Fruit fly (Drosophila melanogaster): ENCODE data around the gene CG32797.
A peak's percentile ranks its signal among the peaks of the same experiment; 100 is the strongest.

CG32797 gene

dm6 chrX:2443798-2444197 is 18.1 kb upstream of the CG32797 start, which contains the start of gene tko:
TSS of gene tko (minus strand) at chrX:2443976.
- TF ChIP-seq ovo (GFP tag; optimal IDR thresholded peaks at IDR 0.05) (peak; percentile 15), pad (GFP tag; optimal IDR thresholded peaks at IDR 0.05) (no peak), Mnt (GFP tag; optimal IDR thresholded peaks at IDR 0.05) (peak; percentile 7), CG1620 (GFP tag; optimal IDR thresholded peaks at IDR 0.05) (peak; percentile 36), bab1 (GFP tag; optimal IDR thresholded peaks at IDR 0.05) (peak; percentile 84)

dm6 chrX:2440219-2440618 is 14.6 kb upstream of the CG32797 start:
- TF ChIP-seq tj (GFP tag; optimal IDR thresholded peaks at IDR 0.05) (no peak), CG11617 (GFP tag; optimal IDR thresholded peaks at IDR 0.05) (no peak), CG33017 (tag; optimal IDR thresholded peaks at IDR 0.05) (no peak)

DNA sequence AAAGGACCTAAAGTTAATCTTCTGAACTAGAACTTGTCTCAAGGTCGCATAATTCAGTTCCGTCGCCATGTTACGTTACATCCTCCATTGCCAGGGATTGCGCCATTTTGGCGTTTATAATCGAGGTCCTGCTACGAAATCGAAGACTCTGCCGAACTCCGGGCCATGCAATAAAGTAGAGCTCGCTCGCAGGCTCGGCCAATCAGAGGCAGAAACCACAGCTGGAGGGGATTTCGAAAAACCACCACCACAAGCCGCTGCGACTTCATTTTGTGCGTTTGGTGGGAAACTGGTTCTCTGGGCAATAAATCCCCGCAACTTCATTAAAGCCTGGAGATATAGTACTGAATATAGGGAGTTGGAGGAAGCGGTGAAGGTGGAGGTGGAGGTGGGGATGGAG is 9.3 kb upstream of the CG32797 start:
- TF ChIP-seq toe (GFP tag; optimal IDR thresholded peaks at IDR 0.05) (no peak), CG14711 (tag; optimal IDR thresholded peaks at IDR 0.05) (no peak), kay (GFP tag; ENCODE audit: borderline replicate concordance) (no peak), CG11617 (GFP tag; optimal IDR thresholded peaks at IDR 0.05) (no peak), Crg-1 (GFP tag; optimal IDR thresholded peaks at IDR 0.05) (no peak), bab1 (GFP tag; optimal IDR thresholded peaks at IDR 0.05) (no peak), CG5204 (GFP tag; optimal IDR thresholded peaks at IDR 0.05) (no peak), CG7045 (GFP tag; optimal IDR thresholded peaks at IDR 0.05) (no peak), tj (GFP tag; optimal IDR thresholded peaks at IDR 0.05) (no peak), CG7101 (tag; optimal IDR thresholded peaks at IDR 0.05) (no peak), pad (GFP tag; optimal IDR thresholded peaks at IDR 0.05) (no peak), Hr96 (GFP tag; optimal IDR thresholded peaks at IDR 0.05) (no peak), CG12768 (GFP tag; optimal IDR thresholded peaks at IDR 0.05) (no peak), cnc (optimal IDR thresholded peaks at IDR 0.05) (no peak), CG1620 (GFP tag; optimal IDR thresholded peaks at IDR 0.05) (no peak)

DNA sequence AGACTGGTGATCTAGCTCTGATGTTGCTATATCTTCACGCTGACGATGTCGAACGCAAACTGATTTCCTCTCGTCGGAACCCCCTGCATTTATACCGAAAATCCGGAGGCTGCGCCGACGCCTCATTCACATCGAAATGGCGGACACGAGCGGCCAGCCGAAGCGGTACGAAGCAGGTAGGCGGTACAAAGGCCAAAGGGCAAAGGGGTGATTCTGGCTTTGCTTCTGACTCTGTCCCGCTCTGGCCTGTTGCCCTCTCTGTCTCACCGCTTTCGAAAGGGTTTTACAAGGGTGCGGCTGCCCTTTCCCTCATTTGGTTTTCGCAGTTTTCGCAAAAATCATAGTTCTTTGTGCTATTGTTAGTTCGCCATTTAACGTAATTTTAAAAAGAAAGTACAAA is 3.2 kb upstream of the CG32797 start, which contains the start of gene gt:
Gene gt (minus strand): TSS at position 65 of the 400 bp plus-strand sequence.
- no peak for TF ChIP-seq CG11617 (GFP tag; optimal IDR thresholded peaks at IDR 0.05)
- TF ChIP-seq Mnt (GFP tag; optimal IDR thresholded peaks at IDR 0.05): no peak
- no peak for TF ChIP-seq bab1 (GFP tag; optimal IDR thresholded peaks at IDR 0.05)
- no peak for TF ChIP-seq toe (GFP tag; optimal IDR thresholded peaks at IDR 0.05)
- no peak for TF ChIP-seq pad (GFP tag; optimal IDR thresholded peaks at IDR 0.05)
- no peak for TF ChIP-seq Clk (GFP tag; optimal IDR thresholded peaks at IDR 0.05)
- TF ChIP-seq ovo (GFP tag; optimal IDR thresholded peaks at IDR 0.05): no peak
- TF ChIP-seq CG33017 (tag; optimal IDR thresholded peaks at IDR 0.05): no peak
- TF ChIP-seq Crg-1 (GFP tag; optimal IDR thresholded peaks at IDR 0.05): no peak
- no peak for TF ChIP-seq tj (GFP tag; optimal IDR thresholded peaks at IDR 0.05)
- no peak for TF ChIP-seq kay (GFP tag; ENCODE audit: borderline replicate concordance)
- no peak for TF ChIP-seq CG12768 (GFP tag; optimal IDR thresholded peaks at IDR 0.05)
- no peak for TF ChIP-seq CG7045 (GFP tag; optimal IDR thresholded peaks at IDR 0.05)
- no peak for TF ChIP-seq CG7101 (tag; optimal IDR thresholded peaks at IDR 0.05)
- no peak for TF ChIP-seq CG5204 (GFP tag; optimal IDR thresholded peaks at IDR 0.05)
- TF ChIP-seq cic (GFP tag; optimal IDR thresholded peaks at IDR 0.05): no peak
- TF ChIP-seq cnc (optimal IDR thresholded peaks at IDR 0.05): no peak
- TF ChIP-seq CG1620 (GFP tag; optimal IDR thresholded peaks at IDR 0.05): no peak
- no peak for TF ChIP-seq Hr96 (GFP tag; optimal IDR thresholded peaks at IDR 0.05)
- TF ChIP-seq CG14711 (tag; optimal IDR thresholded peaks at IDR 0.05): no peak

DNA sequence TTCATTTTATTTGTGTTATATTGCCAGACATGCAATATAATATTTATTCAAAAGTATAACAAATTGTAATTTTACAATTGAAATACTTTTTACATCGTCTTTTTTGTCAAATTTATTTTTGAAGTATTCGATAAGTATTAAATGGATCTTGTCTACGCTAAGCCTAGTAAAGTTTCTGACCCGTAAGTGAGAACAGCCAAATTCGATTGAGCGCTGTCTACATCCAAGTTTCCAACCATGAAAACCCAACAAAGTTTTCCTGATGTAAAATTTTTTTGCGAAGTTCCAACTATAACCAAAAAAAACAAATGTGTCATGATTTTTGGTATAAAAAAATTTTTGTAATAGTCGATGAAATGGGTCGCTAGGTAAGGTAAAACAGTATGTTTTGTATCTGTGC is 6.1 kb downstream of the CG32797 start:
- TF ChIP-seq CG5204 (GFP tag; optimal IDR thresholded peaks at IDR 0.05): no peak
- no peak for TF ChIP-seq kay (GFP tag; ENCODE audit: borderline replicate concordance)
- TF ChIP-seq CG7045 (GFP tag; optimal IDR thresholded peaks at IDR 0.05): no peak
- TF ChIP-seq Mnt (GFP tag; optimal IDR thresholded peaks at IDR 0.05): no peak
- no peak for TF ChIP-seq cnc (optimal IDR thresholded peaks at IDR 0.05)
- no peak for TF ChIP-seq CG14711 (tag; optimal IDR thresholded peaks at IDR 0.05)
- TF ChIP-seq CG7101 (tag; optimal IDR thresholded peaks at IDR 0.05): no peak
- TF ChIP-seq CG33017 (tag; optimal IDR thresholded peaks at IDR 0.05): no peak
- TF ChIP-seq bab1 (GFP tag; optimal IDR thresholded peaks at IDR 0.05): no peak

- TF ChIP-seq Crg-1 (GFP tag; optimal IDR thresholded peaks at IDR 0.05): no peak
- TF ChIP-seq cic (GFP tag; optimal IDR thresholded peaks at IDR 0.05): no peak
- no peak for TF ChIP-seq toe (GFP tag; optimal IDR thresholded peaks at IDR 0.05)
- no peak for TF ChIP-seq CG5204 (GFP tag; optimal IDR thresholded peaks at IDR 0.05)
- TF ChIP-seq Mnt (GFP tag; optimal IDR thresholded peaks at IDR 0.05): no peak
- TF ChIP-seq CG33017 (tag; optimal IDR thresholded peaks at IDR 0.05): no peak
- TF ChIP-seq cnc (optimal IDR thresholded peaks at IDR 0.05): no peak
Measured at dm6 chrX:2410805-2411204, 14.8 kb downstream of the CG32797 start, which contains the start of gene CG12496. TSS of gene CG12496 (minus strand) at chrX:2410901.

- TF ChIP-seq toe (GFP tag; optimal IDR thresholded peaks at IDR 0.05): no peak
- no peak for TF ChIP-seq CG33017 (tag; optimal IDR thresholded peaks at IDR 0.05)
- no peak for TF ChIP-seq Mnt (GFP tag; optimal IDR thresholded peaks at IDR 0.05)
- no peak for TF ChIP-seq Clk (GFP tag; optimal IDR thresholded peaks at IDR 0.05)
- TF ChIP-seq bab1 (GFP tag; optimal IDR thresholded peaks at IDR 0.05): no peak
- no peak for TF ChIP-seq cic (GFP tag; optimal IDR thresholded peaks at IDR 0.05)
- TF ChIP-seq CG5204 (GFP tag; optimal IDR thresholded peaks at IDR 0.05): no peak
- TF ChIP-seq CG12768 (GFP tag; optimal IDR thresholded peaks at IDR 0.05): no peak
- TF ChIP-seq Crg-1 (GFP tag; optimal IDR thresholded peaks at IDR 0.05): no peak
- TF ChIP-seq CG14711 (tag; optimal IDR thresholded peaks at IDR 0.05): no peak
Measured at dm6 chrX:2408675-2409163, 16.9 kb downstream of the CG32797 start.

Measured in whole organism, adult.